Fruit fly (Drosophila melanogaster) whole organism, embryonic: ENCODE data around the gene CG17593.
A peak's percentile ranks its signal among the peaks of the same experiment; 100 is the strongest.

Experiments used
- Bgb ChIP-seq: fragments of 200-800 bp; sonication (Bioruptor generic); IDR thresholded peaks from 2 replicates; pipeline ENCODE4 v1.3.6; 2022; ENCODE audit warnings: missing biosample characterization, missing genetic modification characterization; ENCODE audit not compliant: partially characterized antibody
- CG11560 ChIP-seq: fragments of 200-800 bp; sonication (Bioruptor generic); IDR thresholded peaks from 3 replicates; pipeline ENCODE4 v1.3.6; 2022; ENCODE audit warnings: missing biosample characterization, missing genetic modification characterization
- CG12071 ChIP-seq: fragments of 200-800 bp; sonication (Bioruptor generic); optimal IDR thresholded peaks from 3 replicates; lab custom pipeline; 2018; ENCODE audit warnings: missing biosample characterization, mild to moderate bottlenecking, missing genetic modification characterization
- CG1602 ChIP-seq: fragments of 200-800 bp; sonication (Bioruptor generic); optimal IDR thresholded peaks from 3 replicates; lab custom pipeline; 2016; ENCODE audit warnings: missing biosample characterization, missing genetic modification characterization
- CG1603 ChIP-seq: fragments of 200-800 bp; sonication (Bioruptor generic); optimal IDR thresholded peaks from 2 replicates; lab custom pipeline; 2019; ENCODE audit warnings: missing biosample characterization, mild to moderate bottlenecking, missing genetic modification characterization, moderate library complexity
- CG16815 ChIP-seq: fragments of 200-800 bp; sonication (Bioruptor generic); optimal IDR thresholded peaks from 3 replicates; lab custom pipeline; 2017; ENCODE audit warnings: missing biosample characterization, mild to moderate bottlenecking, missing genetic modification characterization
- CG16863 ChIP-seq: fragments of 200-800 bp; sonication (Bioruptor generic); optimal IDR thresholded peaks from 3 replicates; lab custom pipeline; 2016; ENCODE audit warnings: missing biosample characterization, missing genetic modification characterization
- CG18011 ChIP-seq: fragments of 200-800 bp; sonication (Bioruptor generic); optimal IDR thresholded peaks from 2 replicates; lab custom pipeline; 2017; ENCODE audit warnings: missing biosample characterization, missing genetic modification characterization, mild to moderate bottlenecking, moderate library complexity, missing genotype
- CG18262 ChIP-seq: fragments of 200-800 bp; optimal IDR thresholded peaks from 3 replicates; lab custom pipeline; 2019; ENCODE audit warnings: missing biosample characterization, mild to moderate bottlenecking, missing genetic modification characterization, moderate library complexity
- CG2678 ChIP-seq: fragments of 200-800 bp; sonication (Bioruptor generic); optimal IDR thresholded peaks from 3 replicates; lab custom pipeline; 2019; ENCODE audit warnings: missing biosample characterization, mild to moderate bottlenecking, missing genetic modification characterization, moderate library complexity
- CG31441 ChIP-seq: fragments of 200-800 bp; sonication (Bioruptor generic); IDR thresholded peaks from 2 replicates; pipeline ENCODE4 v1.3.6; 2022; ENCODE audit warnings: missing biosample characterization, missing genetic modification characterization
- CG34224 ChIP-seq: fragments of 200-800 bp; sonication (Bioruptor generic); IDR thresholded peaks from 3 replicates; pipeline ENCODE4 v1.3.6; 2022; ENCODE audit warnings: missing biosample characterization, missing genetic modification characterization; ENCODE audit not compliant: partially characterized antibody
- CG5180 ChIP-seq: fragments of 200-800 bp; sonication (Bioruptor generic); optimal IDR thresholded peaks from 3 replicates; lab custom pipeline; 2017; ENCODE audit warnings: missing biosample characterization, missing genetic modification characterization, mild to moderate bottlenecking, moderate library complexity, missing genetic modification reagents
- CG8924 ChIP-seq: fragments of 200-800 bp; optimal IDR thresholded peaks from 3 replicates; lab custom pipeline; 2019; ENCODE audit warnings: missing biosample characterization, mild to moderate bottlenecking, missing genetic modification characterization, moderate library complexity
- CG8944 ChIP-seq: fragments of 200-800 bp; sonication (Bioruptor generic); optimal IDR thresholded peaks from 3 replicates; lab custom pipeline; 2016; ENCODE audit warnings: missing biosample characterization, missing genetic modification characterization
- CG9215 ChIP-seq: fragments of 200-800 bp; sonication (Bioruptor generic); IDR thresholded peaks from 2 replicates; pipeline ENCODE4 v1.3.6; 2022; ENCODE audit warnings: missing biosample characterization, missing genetic modification characterization
- Dip2 ChIP-seq: fragments of 200-800 bp; sonication (Bioruptor generic); IDR thresholded peaks from 2 replicates; pipeline ENCODE4 v1.3.6; 2022; ENCODE audit warnings: missing biosample characterization, missing genetic modification characterization
- Fer2 ChIP-seq: fragments of 200-800 bp; sonication (Bioruptor generic); optimal IDR thresholded peaks from 2 replicates; lab custom pipeline; 2018; ENCODE audit warnings: missing biosample characterization, mild to moderate bottlenecking, missing genetic modification characterization, moderate library complexity
- Kr ChIP-seq: fragments of 200-800 bp; sonication (Bioruptor generic); optimal IDR thresholded peaks from 2 replicates; lab custom pipeline; 2017; ENCODE audit warnings: missing biosample characterization, mild to moderate bottlenecking, missing genetic modification characterization
- Max ChIP-seq: fragments of 200-800 bp; sonication (Bioruptor generic); optimal IDR thresholded peaks from 2 replicates; lab custom pipeline; 2016; ENCODE audit warnings: missing biosample characterization, mild to moderate bottlenecking, missing genetic modification characterization
- Med ChIP-seq: fragments of 200-800 bp; sonication (Bioruptor generic); peaks from one replicate; lab custom pipeline; 2016; ENCODE audit warnings: missing biosample characterization, missing genetic modification characterization, mild to moderate bottlenecking, inconsistent platforms, moderate library complexity
- Mrtf ChIP-seq: fragments of 200-800 bp; sonication (Bioruptor generic); IDR thresholded peaks from 3 replicates; pipeline ENCODE4 v1.3.6; 2022; ENCODE audit warnings: missing biosample characterization, missing genetic modification characterization
- NFAT ChIP-seq: fragments of 200-800 bp; sonication (Bioruptor generic); IDR thresholded peaks from 2 replicates; pipeline ENCODE4 v1.3.6; 2022; ENCODE audit warnings: missing biosample characterization, missing genetic modification characterization
- NK7.1 ChIP-seq: fragments of 200-800 bp; sonication (Bioruptor generic); optimal IDR thresholded peaks from 3 replicates; lab custom pipeline; 2016; ENCODE audit warnings: missing biosample characterization, missing genetic modification characterization
- Nf-YC ChIP-seq: fragments of 200-800 bp; optimal IDR thresholded peaks from 3 replicates; lab custom pipeline; 2019; ENCODE audit warnings: missing biosample characterization, mild to moderate bottlenecking, missing genetic modification characterization, moderate library complexity
- Pdp1 ChIP-seq, 2 experiments: fragments of 200-800 bp; sonication (Bioruptor generic); optimal IDR thresholded peaks; 3 replicates each; lab custom pipeline; 2016; ENCODE audit warnings: missing biosample characterization in 2 of 2, missing genetic modification characterization in 2 of 2, mild to moderate bottlenecking in 1 of 2, moderate library complexity in 1 of 2
- Rx ChIP-seq: fragments of 200-800 bp; sonication (Bioruptor generic); IDR thresholded peaks from 2 replicates; pipeline ENCODE4 v1.3.6; 2022; ENCODE audit warnings: missing biosample characterization, missing genetic modification characterization
- Side ChIP-seq: fragments of 200-800 bp; sonication (Bioruptor generic); optimal IDR thresholded peaks from 2 replicates; lab custom pipeline; 2016; ENCODE audit warnings: missing biosample characterization, missing genetic modification characterization
- TFAM ChIP-seq: fragments of 200-800 bp; sonication (Bioruptor generic); optimal IDR thresholded peaks from 2 replicates; lab custom pipeline; 2017; ENCODE audit warnings: missing biosample characterization, missing genetic modification characterization, inconsistent platforms
- ac ChIP-seq: fragments of 200-800 bp; sonication (Bioruptor generic); optimal IDR thresholded peaks from 3 replicates; lab custom pipeline; 2017; ENCODE audit warnings: missing biosample characterization, mild to moderate bottlenecking, missing genetic modification characterization
- az2 ChIP-seq: fragments of 200-800 bp; sonication (Bioruptor generic); optimal IDR thresholded peaks from 3 replicates; lab custom pipeline; 2016; ENCODE audit warnings: missing biosample characterization, missing genetic modification characterization
- cg ChIP-seq: fragments of 200-800 bp; sonication (Bioruptor generic); optimal IDR thresholded peaks from 3 replicates; lab custom pipeline; 2019; ENCODE audit warnings: missing biosample characterization, mild to moderate bottlenecking, missing genetic modification characterization, moderate library complexity
- chm ChIP-seq: fragments of 200-800 bp; sonication (Bioruptor generic); IDR thresholded peaks from 2 replicates; pipeline ENCODE4 v1.3.6; 2022; ENCODE audit warnings: missing biosample characterization, missing genetic modification characterization
- croc ChIP-seq: fragments of 200-800 bp; sonication (Bioruptor generic); conservative IDR thresholded peaks from 3 replicates; pipeline ENCODE4 v1.3.6; 2022; ENCODE audit warnings: missing biosample characterization, missing genetic modification characterization
- dm ChIP-seq: fragments of 200-800 bp; sonication (Bioruptor generic); optimal IDR thresholded peaks from 3 replicates; lab custom pipeline; 2016; ENCODE audit warnings: missing biosample characterization, missing genetic modification characterization
- eyg ChIP-seq: fragments of 200-800 bp; sonication (Bioruptor generic); optimal IDR thresholded peaks from 3 replicates; lab custom pipeline; 2016; ENCODE audit warnings: missing biosample characterization, missing genetic modification characterization
- gem ChIP-seq: fragments of 200-800 bp; sonication (Bioruptor generic); optimal IDR thresholded peaks from 2 replicates; lab custom pipeline; 2019; ENCODE audit warnings: missing biosample characterization, mild to moderate bottlenecking, missing genetic modification characterization, moderate library complexity
- grn ChIP-seq: fragments of 200-800 bp; sonication (Bioruptor generic); optimal IDR thresholded peaks from 3 replicates; lab custom pipeline; 2017; ENCODE audit warnings: missing biosample characterization, missing genetic modification characterization
- gsb-n ChIP-seq: fragments of 200-800 bp; sonication (Bioruptor generic); optimal IDR thresholded peaks from 3 replicates; lab custom pipeline; 2018; ENCODE audit warnings: missing biosample characterization, mild to moderate bottlenecking, missing genetic modification characterization
- ham ChIP-seq: fragments of 200-800 bp; sonication (Bioruptor generic); IDR thresholded peaks from 2 replicates; pipeline ENCODE4 v1.3.6; 2022; ENCODE audit warnings: missing biosample characterization, missing genetic modification characterization
- ind ChIP-seq: fragments of 200-800 bp; sonication (Bioruptor generic); optimal IDR thresholded peaks from 3 replicates; lab custom pipeline; 2016; ENCODE audit warnings: missing biosample characterization, missing genetic modification characterization
- knrl ChIP-seq: fragments of 200-800 bp; sonication (Bioruptor generic); IDR thresholded peaks from 3 replicates; pipeline ENCODE4 v1.3.6; 2022; ENCODE audit warnings: missing biosample characterization, missing genetic modification characterization; ENCODE audit not compliant: partially characterized antibody
- nom ChIP-seq: fragments of 200-800 bp; sonication (Bioruptor generic); optimal IDR thresholded peaks from 2 replicates; lab custom pipeline; 2017; ENCODE audit warnings: missing biosample characterization, missing genetic modification characterization, mild to moderate bottlenecking, moderate library complexity, missing genetic modification reagents
- odd ChIP-seq: fragments of 200-800 bp; sonication (Bioruptor generic); optimal IDR thresholded peaks from 2 replicates; lab custom pipeline; 2017; ENCODE audit warnings: missing biosample characterization, mild to moderate bottlenecking, missing genetic modification characterization
- rib ChIP-seq: fragments of 200-800 bp; sonication (Bioruptor generic); IDR thresholded peaks from 2 replicates; pipeline ENCODE4 v1.3.6; 2022; ENCODE audit warnings: missing biosample characterization, missing genetic modification characterization
- schlank ChIP-seq: fragments of 200-800 bp; sonication (Bioruptor generic); optimal IDR thresholded peaks from 2 replicates; lab custom pipeline; 2018; ENCODE audit warnings: missing biosample characterization, mild to moderate bottlenecking, missing genetic modification characterization
- sens ChIP-seq: fragments of 200-800 bp; sonication (Bioruptor generic); peaks from one replicate; lab custom pipeline; 2016; ENCODE audit warnings: missing biosample characterization, missing genetic modification characterization
- slbo ChIP-seq: fragments of 200-800 bp; sonication (Bioruptor generic); IDR thresholded peaks from 2 replicates; pipeline ENCODE4 v1.3.6; 2022; ENCODE audit warnings: missing biosample characterization, missing genetic modification characterization
- tin ChIP-seq: fragments of 200-800 bp; sonication (Bioruptor generic); optimal IDR thresholded peaks from 3 replicates; lab custom pipeline; 2016; ENCODE audit warnings: missing biosample characterization, missing genetic modification characterization
- vvl ChIP-seq: fragments of 200-800 bp; sonication (Bioruptor generic); IDR thresholded peaks from 2 replicates; pipeline ENCODE4 v1.3.6; 2022; ENCODE audit warnings: missing biosample characterization, missing genetic modification characterization
- wdn ChIP-seq: fragments of 200-800 bp; sonication (Bioruptor generic); IDR thresholded peaks from 2 replicates; pipeline ENCODE4 v1.3.6; 2022; ENCODE audit warnings: missing biosample characterization, missing genetic modification characterization
- zen ChIP-seq: fragments of 200-800 bp; sonication (Bioruptor generic); optimal IDR thresholded peaks from 3 replicates; lab custom pipeline; 2018; ENCODE audit warnings: missing biosample characterization, mild to moderate bottlenecking, missing genetic modification characterization, moderate library complexity

CG17593 gene

DNA sequence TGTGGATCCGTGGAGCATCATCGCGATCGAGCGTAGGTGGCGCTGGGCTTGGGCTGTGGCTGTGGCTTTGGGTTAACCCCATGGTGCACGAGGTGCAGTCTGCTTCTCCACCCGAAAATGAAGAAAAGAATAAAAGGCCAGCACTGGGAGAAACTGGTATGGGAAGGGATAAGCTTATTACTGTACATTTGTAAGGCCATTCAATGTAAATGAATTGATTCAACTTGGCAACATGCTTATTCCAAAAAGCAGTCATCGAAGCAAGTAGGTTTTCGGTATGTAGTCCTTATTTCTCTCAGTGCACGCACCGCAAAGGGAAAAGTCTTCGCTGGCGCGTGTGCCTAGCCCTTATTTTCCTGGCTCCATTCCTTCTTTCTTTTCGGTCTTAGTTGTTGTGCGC lies 51.9 kb downstream of the CG17593 start (continued):
- TF ChIP-seq tin (GFP tag; lab: Kevin White, UChicago) (peak; percentile 55), CG11560 (no peak), CG16815 (peak; percentile 24), CG12071 (GFP tag; lab: Kevin White, UChicago) (no peak), NK7.1 (GFP tag; lab: Kevin White, UChicago) (no peak), cg (no peak), odd (GFP tag; lab: Kevin White, UChicago) (peak; percentile 21), chm (GFP tag; lab: Robert Waterston, UW) (peak; percentile 52; the same call in 1 of the 2 replicates), CG8924 (tag; lab: Kevin White, UChicago) (peak; percentile 8), slbo (GFP tag; lab: Robert Waterston, UW) (no peak), TFAM (GFP tag; lab: Kevin White, UChicago) (no peak), CG1603 (tag; lab: Kevin White, UChicago) (peak; percentile 66), ac (GFP tag; lab: Kevin White, UChicago) (no peak), Side (GFP tag; lab: Kevin White, UChicago) (no peak), knrl (no peak), az2 (GFP tag; lab: Kevin White, UChicago) (peak; percentile 17), CG18011 (GFP tag; lab: Kevin White, UChicago) (no peak), CG2678 (peak; percentile 41), schlank (no peak), gsb-n (tag; lab: Kevin White, UChicago) (peak; percentile 41), grn (GFP tag; lab: Kevin White, UChicago) (no peak), CG9215 (GFP tag; lab: Robert Waterston, UW) (peak; percentile 20; the same call in 1 of the 2 replicates), croc (peak; percentile 67), Pdp1 (GFP tag; optimal IDR thresholded peaks at IDR 0.05; lab: Kevin White, UChicago) (peak; percentile 26 to 43), Rx (GFP tag; lab: Robert Waterston, UW) (no peak), nom (GFP tag; lab: Kevin White, UChicago) (peak; percentile 4), gem (tag; lab: Kevin White, UChicago) (peak; percentile 62), Mrtf (0 out of 3 replicates have a peak, but pooled peaks have one; percentile 19), ind (peak; percentile 5), CG18262 (peak; percentile 65), Max (peak; percentile 15), CG31441 (GFP tag; lab: Robert Waterston, UW) (peak; percentile 60), rib (GFP tag; lab: Robert Waterston, UW) (no peak), CG5180 (GFP tag; lab: Kevin White, UChicago) (no peak), Kr (GFP tag; lab: Kevin White, UChicago) (no peak), sens (peak; percentile 79), Dip2 (GFP tag; lab: Robert Waterston, UW) (no peak), CG34224 (GFP tag; lab: Robert Waterston, UW) (no peak), CG8944 (GFP tag; lab: Kevin White, UChicago) (peak; percentile 7), wdn (GFP tag; lab: Robert Waterston, UW) (no peak), vvl (GFP tag; lab: Robert Waterston, UW) (peak; percentile 67), Fer2 (tag; lab: Kevin White, UChicago) (no peak), zen (tag; lab: Kevin White, UChicago) (peak; percentile 45), ham (GFP tag; lab: Robert Waterston, UW) (no peak), dm (no peak), CG1602 (peak; percentile 23), eyg (GFP tag; lab: Kevin White, UChicago) (no peak), Nf-YC (tag; lab: Kevin White, UChicago) (no peak), CG16863 (GFP tag; lab: Kevin White, UChicago) (peak; percentile 17), NFAT (no peak), Bgb (no peak), Med (GFP tag; lab: Kevin White, UChicago) (peak; percentile 75)
